Fruit fly (Drosophila melanogaster): Measurements from ENCODE around the gene CG14826.

Gene CG14826

dm6 chr3L:7250469-7250868 lies 16.2 kb downstream of the CG14826 start, which contains the start of gene MED4 (continued):
- TF ChIP-seq rib (GFP tag; IDR thresholded peaks at IDR 0.05) (peak; percentile 64; the same call in 1 of the 2 replicates), CG43689 (GFP tag; IDR thresholded peaks at IDR 0.05) (0 out of 2 replicates have a peak, but pooled peaks have one; percentile 27), caup (GFP tag; optimal IDR thresholded peaks at IDR 0.05; ENCODE audit: severe bottlenecking) (peak; percentile 75), dati (GFP tag; IDR thresholded peaks at IDR 0.05) (peak; percentile 18; the same call in 1 of the 2 replicates), Doc3 (GFP tag; IDR thresholded peaks at IDR 0.05; ENCODE audit: partially characterized antibody) (no peak), CG10543 (GFP tag; optimal IDR thresholded peaks at IDR 0.05) (peak; percentile 25), CTCF (GFP tag; optimal IDR thresholded peaks at IDR 0.05) (peak; percentile 24), Hmx (GFP tag; optimal IDR thresholded peaks at IDR 0.05) (peak; percentile 14), Ets97D (GFP tag; optimal IDR thresholded peaks at IDR 0.05) (peak; percentile 84), ATbp (GFP tag; optimal IDR thresholded peaks at IDR 0.05) (no peak), slbo (GFP tag; IDR thresholded peaks at IDR 0.05) (peak; percentile 91), nom (GFP tag; optimal IDR thresholded peaks at IDR 0.05) (no peak), CG8924 (tag; optimal IDR thresholded peaks at IDR 0.05) (peak; percentile 82), NFAT (GFP tag; IDR thresholded peaks at IDR 0.05) (peak; percentile 85), BEAF-32 (GFP tag; optimal IDR thresholded peaks at IDR 0.05) (peak; percentile 48), HLH4C (GFP tag; IDR thresholded peaks at IDR 0.05; ENCODE audit: partially characterized antibody) (no peak), HmgD (GFP tag; optimal IDR thresholded peaks at IDR 0.05) (peak; percentile 94), Lpt (GFP tag; optimal IDR thresholded peaks at IDR 0.05) (no peak), ac (GFP tag; optimal IDR thresholded peaks at IDR 0.05) (peak; percentile 16), slp2 (GFP tag; optimal IDR thresholded peaks at IDR 0.05) (peak; percentile 54), CG14965 (GFP tag; optimal IDR thresholded peaks at IDR 0.05; ENCODE audit: borderline replicate concordance) (no peak), CG1792 (GFP tag; optimal IDR thresholded peaks at IDR 0.05) (peak; percentile 58), zfh1 (GFP tag; IDR thresholded peaks at IDR 0.05) (peak; percentile 76; the same call in 2 of the 3 replicates), jumu (GFP tag; optimal IDR thresholded peaks at IDR 0.05) (peak; percentile 82), HmgZ (tag; optimal IDR thresholded peaks at IDR 0.05) (peak; percentile 87), cad (GFP tag; optimal IDR thresholded peaks at IDR 0.05) (no peak), Sry-δ (GFP tag; optimal IDR thresholded peaks at IDR 0.05) (peak; percentile 65), CG4820 (GFP tag; optimal IDR thresholded peaks at IDR 0.05) (peak; percentile 60), ken (GFP tag; IDR thresholded peaks at IDR 0.05) (peak; percentile 75), Ada2b (GFP tag; IDR thresholded peaks at IDR 0.05) (peak; percentile 60), CG13424 (tag; optimal IDR thresholded peaks at IDR 0.05) (peak; percentile 74), slou (GFP tag; optimal IDR thresholded peaks at IDR 0.05) (peak; percentile 58), CG9609 (GFP tag; optimal IDR thresholded peaks at IDR 0.05) (peak; percentile 87), CG4730 (GFP tag; IDR thresholded peaks at IDR 0.05) (peak; percentile 61), phol (tag; optimal IDR thresholded peaks at IDR 0.05) (peak; percentile 82), nau (GFP tag; optimal IDR thresholded peaks at IDR 0.05) (no peak), TFAM (GFP tag; optimal IDR thresholded peaks at IDR 0.05) (no peak), CG17328 (GFP tag; IDR thresholded peaks at IDR 0.05) (peak; percentile 73), CG31224 (GFP tag; IDR thresholded peaks at IDR 0.05) (peak; percentile 71), CG8388 (GFP tag; optimal IDR thresholded peaks at IDR 0.05) (peak; percentile 47), cato (GFP tag; optimal IDR thresholded peaks at IDR 0.05; ENCODE audit: borderline replicate concordance) (peak; percentile 68), mirr (GFP tag; optimal IDR thresholded peaks at IDR 0.05) (no peak), Max (GFP tag; optimal IDR thresholded peaks at IDR 0.05) (peak; percentile 69), mld (GFP tag; IDR thresholded peaks at IDR 0.05; ENCODE audit: partially characterized antibody) (no peak), CG34422 (GFP tag; IDR thresholded peaks at IDR 0.05) (peak; percentile 92), CG6272 (GFP tag; IDR thresholded peaks at IDR 0.05) (peak; percentile 54; the same call in 1 of the 2 replicates), tll (GFP tag; optimal IDR thresholded peaks at IDR 0.05) (no peak), CG17568 (GFP tag; optimal IDR thresholded peaks at IDR 0.05) (no peak), Atf6 (GFP tag; IDR thresholded peaks at IDR 0.05) (peak; percentile 78), CG3065 (GFP tag; optimal IDR thresholded peaks at IDR 0.05) (peak; percentile 58), CG8944 (GFP tag; optimal IDR thresholded peaks at IDR 0.05) (peak; percentile 87)

Data from whole organism, embryonic.